Fruit fly (Drosophila melanogaster) whole organism, embryonic: ENCODE measurements around the gene ppk.

Experiments
- Awh ChIP-seq: fragments of 200-800 bp; sonication (Bioruptor generic); IDR thresholded peaks from 2 replicates; pipeline ENCODE4, ENCODE4 v1.3.6; 2022; ENCODE audit warnings: missing biosample characterization, missing genetic modification characterization
- B-H1 ChIP-seq: fragments of 200-800 bp; sonication (Bioruptor generic); IDR thresholded peaks from 3 replicates; pipeline ENCODE4 v1.3.6; 2022; ENCODE audit warnings: missing biosample characterization, missing genetic modification characterization
- CG10979 ChIP-seq: fragments of 200-800 bp; sonication (Bioruptor generic); optimal IDR thresholded peaks from 2 replicates; lab custom pipeline; 2018; ENCODE audit warnings: missing biosample characterization, mild to moderate bottlenecking, missing genetic modification characterization, moderate library complexity
- CG11696 ChIP-seq: fragments of 200-800 bp; sonication (Bioruptor generic); IDR thresholded peaks from 2 replicates; pipeline ENCODE4 v1.3.6; 2022; ENCODE audit warnings: missing biosample characterization, missing genetic modification characterization
- CG14710 ChIP-seq: fragments of 200-800 bp; sonication (Bioruptor generic); optimal IDR thresholded peaks from 3 replicates; lab custom pipeline; 2019; ENCODE audit warnings: missing biosample characterization, mild to moderate bottlenecking, missing genetic modification characterization, moderate library complexity
- CG1602 ChIP-seq: fragments of 200-800 bp; sonication (Bioruptor generic); optimal IDR thresholded peaks from 3 replicates; lab custom pipeline; 2016; ENCODE audit warnings: missing biosample characterization, missing genetic modification characterization
- CG16815 ChIP-seq: fragments of 200-800 bp; sonication (Bioruptor generic); optimal IDR thresholded peaks from 3 replicates; lab custom pipeline; 2017; ENCODE audit warnings: missing biosample characterization, mild to moderate bottlenecking, missing genetic modification characterization
- CG17912 ChIP-seq: fragments of 200-800 bp; sonication (Bioruptor generic); optimal IDR thresholded peaks from 2 replicates; lab custom pipeline; 2018; ENCODE audit warnings: missing biosample characterization, mild to moderate bottlenecking, missing genetic modification characterization
- CG18619 ChIP-seq: fragments of 200-800 bp; sonication (Bioruptor generic); optimal IDR thresholded peaks from 3 replicates; lab custom pipeline; 2017; ENCODE audit warnings: missing biosample characterization, mild to moderate bottlenecking, missing genetic modification characterization
- CG18764 ChIP-seq: fragments of 200-800 bp; sonication (Bioruptor generic); optimal IDR thresholded peaks from 3 replicates; lab custom pipeline; 2016; ENCODE audit warnings: missing biosample characterization, missing genetic modification characterization
- CG2199 ChIP-seq: fragments of 200-800 bp; sonication (Bioruptor generic); IDR thresholded peaks from 3 replicates; pipeline ENCODE4 v1.3.6; 2022; ENCODE audit warnings: missing biosample characterization, missing genetic modification characterization
- CG2712 ChIP-seq: fragments of 200-800 bp; optimal IDR thresholded peaks from 3 replicates; lab custom pipeline; 2019; ENCODE audit warnings: missing biosample characterization, mild to moderate bottlenecking, missing genetic modification characterization, moderate library complexity
- CG30403 ChIP-seq: fragments of 200-800 bp; sonication (Bioruptor generic); optimal IDR thresholded peaks from 3 replicates; lab custom pipeline; 2016; ENCODE audit warnings: missing biosample characterization, missing genetic modification characterization
- CG30431 ChIP-seq: fragments of 200-800 bp; sonication (Bioruptor generic); optimal IDR thresholded peaks from 2 replicates; lab custom pipeline; 2017; ENCODE audit warnings: missing biosample characterization, missing genetic modification characterization
- CG31441 ChIP-seq: fragments of 200-800 bp; sonication (Bioruptor generic); IDR thresholded peaks from 2 replicates; pipeline ENCODE4 v1.3.6; 2022; ENCODE audit warnings: missing biosample characterization, missing genetic modification characterization
- CG4404 ChIP-seq: fragments of 200-800 bp; sonication (Bioruptor generic); IDR thresholded peaks from 2 replicates; pipeline ENCODE4 v1.3.6; 2022; ENCODE audit warnings: missing biosample characterization, missing genetic modification characterization
- CG4820 ChIP-seq: fragments of 200-800 bp; sonication (Bioruptor generic); optimal IDR thresholded peaks from 3 replicates; lab custom pipeline; 2016; ENCODE audit warnings: missing biosample characterization, missing genetic modification characterization
- CG7928 ChIP-seq: fragments of 200-800 bp; sonication (Bioruptor generic); optimal IDR thresholded peaks from 2 replicates; lab custom pipeline; 2017; ENCODE audit warnings: missing biosample characterization, mild to moderate bottlenecking, missing genetic modification characterization
- CG8388 ChIP-seq: fragments of 200-800 bp; sonication (Bioruptor generic); optimal IDR thresholded peaks from 2 replicates; lab custom pipeline; 2019; ENCODE audit warnings: missing biosample characterization, mild to moderate bottlenecking, missing genetic modification characterization, moderate library complexity
- CG8765 ChIP-seq: fragments of 200-800 bp; sonication (Bioruptor generic); IDR thresholded peaks from 2 replicates; pipeline ENCODE4 v1.3.6; 2022; ENCODE audit warnings: missing biosample characterization, missing genetic modification characterization
- CG9727 ChIP-seq: fragments of 200-800 bp; sonication (Bioruptor generic); optimal IDR thresholded peaks from 3 replicates; lab custom pipeline; 2017; ENCODE audit warnings: missing biosample characterization, mild to moderate bottlenecking, missing genetic modification characterization
- CTCF ChIP-seq: fragments of 200-800 bp; sonication (Bioruptor generic); optimal IDR thresholded peaks from 2 replicates; lab custom pipeline; 2017; ENCODE audit warnings: missing biosample characterization, mild to moderate bottlenecking, missing genetic modification characterization, moderate library complexity
- CoRest ChIP-seq: fragments of 200-800 bp; sonication (Bioruptor generic); optimal IDR thresholded peaks from 3 replicates; lab custom pipeline; 2018; ENCODE audit warnings: missing biosample characterization, mild to moderate bottlenecking, missing genetic modification characterization, moderate library complexity
- Doc2 ChIP-seq: fragments of 200-800 bp; sonication (Bioruptor generic); IDR thresholded peaks from 2 replicates; pipeline ENCODE4 v1.3.6; 2022; ENCODE audit warnings: missing biosample characterization, missing genetic modification characterization
- Doc3 ChIP-seq: fragments of 200-800 bp; sonication (Bioruptor generic); IDR thresholded peaks from 3 replicates; pipeline ENCODE4 v1.3.6; 2022; ENCODE audit warnings: missing biosample characterization, missing genetic modification characterization; ENCODE audit not compliant: partially characterized antibody
- Mad ChIP-seq: fragments of 200-800 bp; sonication (Bioruptor generic); optimal IDR thresholded peaks from 2 replicates; lab custom pipeline; 2016; ENCODE audit warnings: missing biosample characterization, missing genetic modification characterization
- Med ChIP-seq: fragments of 200-800 bp; sonication (Bioruptor generic); peaks from one replicate; lab custom pipeline; 2016; ENCODE audit warnings: missing biosample characterization, missing genetic modification characterization, mild to moderate bottlenecking, inconsistent platforms, moderate library complexity
- NC2β ChIP-seq: fragments of 200-800 bp; sonication (Bioruptor generic); optimal IDR thresholded peaks from 2 replicates; lab custom pipeline; 2016; ENCODE audit warnings: missing biosample characterization, missing genetic modification characterization
- Oli ChIP-seq: fragments of 200-800 bp; sonication (Bioruptor generic); optimal IDR thresholded peaks from 2 replicates; lab custom pipeline; 2018; ENCODE audit warnings: missing biosample characterization, mild to moderate bottlenecking, missing genetic modification characterization, moderate library complexity
- Pdp1 ChIP-seq, 2 experiments: fragments of 200-800 bp; sonication (Bioruptor generic); optimal IDR thresholded peaks; 3 replicates each; lab custom pipeline; 2016; ENCODE audit warnings: missing biosample characterization in 2 of 2, missing genetic modification characterization in 2 of 2, mild to moderate bottlenecking in 1 of 2, moderate library complexity in 1 of 2
- Stat92E ChIP-seq, 3 experiments: fragments of >200 bp in 2 of 3; fragments of 200-800 bp in 1 of 3; sonication (Bioruptor generic) in 1 of 3; optimal IDR thresholded peaks; 2 replicates each; lab custom pipeline; 2017 to 2019; ENCODE audit warnings: missing biosample characterization in 3 of 3, missing genetic modification characterization in 3 of 3, mild to moderate bottlenecking in 1 of 3, moderate library complexity in 1 of 3
- Xbp1 ChIP-seq: fragments of 200-800 bp; sonication (Bioruptor generic); optimal IDR thresholded peaks from 3 replicates; lab custom pipeline; 2016; ENCODE audit warnings: missing biosample characterization, mild to moderate bottlenecking, missing genetic modification characterization
- bsh ChIP-seq, 2 experiments: fragments of 200-800 bp; sonication (Bioruptor generic); optimal IDR thresholded peaks; 2 replicates each; lab custom pipeline; 2017 to 2018; ENCODE audit warnings: mild to moderate bottlenecking in 2 of 2, missing biosample characterization in 2 of 2, missing genetic modification characterization in 2 of 2, moderate library complexity in 1 of 2
- chn ChIP-seq: fragments of 200-800 bp; sonication (Bioruptor generic); optimal IDR thresholded peaks from 2 replicates; lab custom pipeline; 2016; ENCODE audit warnings: missing biosample characterization, missing genetic modification characterization
- dmrt11E ChIP-seq: fragments of 200-800 bp; sonication (Bioruptor generic); optimal IDR thresholded peaks from 3 replicates; lab custom pipeline; 2018; ENCODE audit warnings: missing biosample characterization, mild to moderate bottlenecking, missing genetic modification characterization, moderate library complexity
- gem ChIP-seq: fragments of 200-800 bp; sonication (Bioruptor generic); optimal IDR thresholded peaks from 2 replicates; lab custom pipeline; 2019; ENCODE audit warnings: missing biosample characterization, mild to moderate bottlenecking, missing genetic modification characterization, moderate library complexity
- gt ChIP-seq: fragments of 200-800 bp; sonication (Bioruptor generic); IDR thresholded peaks from 2 replicates; pipeline ENCODE4 v1.3.6; 2022; ENCODE audit warnings: missing biosample characterization, missing genetic modification characterization
- hkb ChIP-seq, 2 experiments: fragments of 200-800 bp in 1 of 2; fragments of >200 bp in 1 of 2; sonication (Bioruptor generic) in 1 of 2; IDR thresholded peaks in 1 of 2; optimal IDR thresholded peaks in 1 of 2; 2 replicates each; pipeline versions ENCODE4 v1.3.6 to Lab custom; 2017 to 2022; ENCODE audit warnings: missing biosample characterization in 1 of 2, missing genetic modification characterization in 1 of 2
- jumu ChIP-seq: fragments of 200-800 bp; sonication (Bioruptor generic); optimal IDR thresholded peaks from 3 replicates; lab custom pipeline; 2016; ENCODE audit warnings: missing biosample characterization, missing genetic modification characterization
- lbe ChIP-seq: fragments of 200-800 bp; sonication (Bioruptor generic); optimal IDR thresholded peaks from 2 replicates; lab custom pipeline; 2016; ENCODE audit warnings: missing biosample characterization, mild to moderate bottlenecking, missing genetic modification characterization
- nerfin-2 ChIP-seq: fragments of 200-800 bp; sonication (Bioruptor generic); IDR thresholded peaks from 2 replicates; pipeline ENCODE4 v1.3.6; 2022; ENCODE audit warnings: missing biosample characterization, missing genetic modification characterization; ENCODE audit not compliant: partially characterized antibody
- nom ChIP-seq: fragments of 200-800 bp; sonication (Bioruptor generic); optimal IDR thresholded peaks from 2 replicates; lab custom pipeline; 2017; ENCODE audit warnings: missing biosample characterization, missing genetic modification characterization, mild to moderate bottlenecking, moderate library complexity, missing genetic modification reagents
- prd ChIP-seq, 3 experiments: fragments of >200 bp in 2 of 3; fragments of 200-800 bp in 1 of 3; sonication (Bioruptor generic) in 1 of 3; optimal IDR thresholded peaks in 2 of 3; IDR thresholded peaks in 1 of 3; 2 replicates in 2 of 3; 3 replicates in 1 of 3; pipeline versions ENCODE4 v1.3.6 to Lab custom; 2017 to 2022; ENCODE audit warnings: missing biosample characterization in 1 of 3, missing genetic modification characterization in 1 of 3
- ranshi ChIP-seq: fragments of 200-800 bp; sonication (Bioruptor generic); IDR thresholded peaks from 2 replicates; pipeline ENCODE4 v1.3.6; 2022; ENCODE audit warnings: missing biosample characterization, missing genetic modification characterization
- sd ChIP-seq: fragments of 200-800 bp; sonication (Bioruptor generic); optimal IDR thresholded peaks from 3 replicates; lab custom pipeline; 2018; ENCODE audit warnings: missing biosample characterization, mild to moderate bottlenecking, missing genetic modification characterization, moderate library complexity
- sens ChIP-seq: fragments of 200-800 bp; sonication (Bioruptor generic); peaks from one replicate; lab custom pipeline; 2016; ENCODE audit warnings: missing biosample characterization, missing genetic modification characterization
- sim ChIP-seq: fragments of 200-800 bp; sonication (Bioruptor generic); IDR thresholded peaks from 2 replicates; pipeline ENCODE4 v1.3.6; 2022; ENCODE audit warnings: missing biosample characterization, missing genetic modification characterization
- tna ChIP-seq: fragments of 200-800 bp; sonication (Bioruptor generic); IDR thresholded peaks from 2 replicates; pipeline ENCODE4 v1.3.6; 2022; ENCODE audit warnings: missing biosample characterization, missing genetic modification characterization; ENCODE audit not compliant: partially characterized antibody
- zfh1 ChIP-seq: fragments of 200-800 bp; sonication (Bioruptor generic); IDR thresholded peaks from 3 replicates; pipeline ENCODE4 v1.3.6; 2022; ENCODE audit warnings: missing biosample characterization, missing genetic modification characterization

Gene ppk

DNA sequence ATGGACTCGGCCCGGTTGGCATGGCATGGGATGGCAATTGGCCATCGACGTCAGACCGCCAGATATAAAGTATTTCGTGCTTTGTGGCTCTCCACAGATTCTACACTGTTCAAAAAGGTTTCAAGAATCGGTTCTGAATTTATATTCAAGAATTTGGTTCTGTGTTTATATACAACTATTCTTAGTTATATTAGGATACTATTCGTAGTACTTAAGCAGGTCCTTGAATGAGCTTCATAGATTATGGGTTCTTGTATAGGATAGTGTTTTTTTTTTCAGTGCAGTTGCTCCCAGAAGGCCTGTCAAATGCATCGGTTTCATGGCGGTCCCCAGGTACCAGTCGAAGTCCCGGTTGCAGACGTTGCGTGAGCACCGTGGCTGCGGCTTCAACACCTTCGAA is 5.5 kb upstream of the ppk start (continued):
- TF ChIP-seq lbe (GFP tag; lab: Kevin White, UChicago) (peak; percentile 93), CoRest (no peak), sens (GFP tag; lab: Kevin White, UChicago) (peak; percentile 61), nerfin-2 (GFP tag; lab: Robert Waterston, UW) (no peak), chn (GFP tag; lab: Kevin White, UChicago) (no peak), CG30431 (GFP tag; lab: Kevin White, UChicago) (peak; percentile 3), Mad (GFP tag; lab: Kevin White, UChicago) (no peak), CG14710 (tag; lab: Kevin White, UChicago) (peak; percentile 36), CG16815 (GFP tag; lab: Kevin White, UChicago) (peak; percentile 9), sd (tag; lab: Kevin White, UChicago) (no peak), jumu (GFP tag; lab: Kevin White, UChicago) (no peak), CG9727 (GFP tag; lab: Kevin White, UChicago) (peak; percentile 36), CG4404 (peak; percentile 51), zfh1 (GFP tag; lab: Robert Waterston, UW) (peak; percentile 48; the same call in 2 of the 3 replicates), CTCF (GFP tag; lab: Kevin White, UChicago) (no peak), CG30403 (peak; percentile 14), bsh (GFP tag; optimal IDR thresholded peaks at IDR 0.05; lab: Kevin White, UChicago) (peak; percentile 38 to 81), Xbp1 (GFP tag; lab: Kevin White, UChicago) (peak; percentile 37), hkb (optimal IDR thresholded peaks at IDR 0.05; lab: Kevin White, UChicago) (no peak), hkb (GFP tag; IDR thresholded peaks at IDR 0.05; lab: Robert Waterston, UW) (0 out of 2 replicates have a peak, but pooled peaks have one; percentile 11), Doc3 (no peak), sim (GFP tag; lab: Robert Waterston, UW) (peak; percentile 42; the same call in 1 of the 2 replicates), CG31441 (GFP tag; lab: Robert Waterston, UW) (peak; percentile 33; the same call in 1 of the 2 replicates), gem (tag; lab: Kevin White, UChicago) (peak; percentile 39), CG4820 (GFP tag; lab: Kevin White, UChicago) (peak; percentile 35), gt (GFP tag; lab: Robert Waterston, UW) (0 out of 2 replicates have a peak, but pooled peaks have one; percentile 18), Med (GFP tag; lab: Kevin White, UChicago) (peak; percentile 69), CG18764 (GFP tag; lab: Kevin White, UChicago) (peak; percentile 4), B-H1 (no peak), dmrt11E (tag; lab: Kevin White, UChicago) (peak; percentile 61), CG1602 (GFP tag; lab: Kevin White, UChicago) (peak; percentile 5), CG2199 (GFP tag; lab: Robert Waterston, UW) (no peak), NC2β (GFP tag; lab: Kevin White, UChicago) (no peak), Awh (GFP tag; lab: Robert Waterston, UW) (peak; percentile 30; the same call in 1 of the 2 replicates), CG8388 (GFP tag; lab: Kevin White, UChicago) (peak; percentile 5), ranshi (GFP tag; lab: Robert Waterston, UW) (peak; percentile 32; the same call in 1 of the 2 replicates), CG8765 (0 out of 2 replicates have a peak, but pooled peaks have one; percentile 14), CG17912 (GFP tag; lab: Kevin White, UChicago) (no peak), prd (optimal IDR thresholded peaks at IDR 0.05; lab: Kevin White, UChicago) (no peak), prd (GFP tag; IDR thresholded peaks at IDR 0.05; lab: Robert Waterston, UW) (peak; percentile 61), tna (GFP tag; lab: Robert Waterston, UW) (no peak), CG2712 (peak; percentile 59), CG11696 (no peak), Stat92E (GFP tag; optimal IDR thresholded peaks at IDR 0.05; lab: Kevin White, UChicago) (no peak), Pdp1 (GFP tag; optimal IDR thresholded peaks at IDR 0.05; lab: Kevin White, UChicago) (peak in 1 of 2 experiments; percentile 14), CG10979 (tag; lab: Kevin White, UChicago) (peak; percentile 43), Doc2 (GFP tag; lab: Robert Waterston, UW) (no peak), CG18619 (GFP tag; lab: Kevin White, UChicago) (no peak), CG7928 (GFP tag; lab: Kevin White, UChicago) (no peak), Oli (tag; lab: Kevin White, UChicago) (peak; percentile 34), nom (peak; percentile 82)
